Fruit fly (Drosophila melanogaster): Measurements from ENCODE around the gene CG43059.
A peak's percentile ranks its signal among the peaks of the same experiment; 100 is the strongest.

CG43059 gene

DNA sequence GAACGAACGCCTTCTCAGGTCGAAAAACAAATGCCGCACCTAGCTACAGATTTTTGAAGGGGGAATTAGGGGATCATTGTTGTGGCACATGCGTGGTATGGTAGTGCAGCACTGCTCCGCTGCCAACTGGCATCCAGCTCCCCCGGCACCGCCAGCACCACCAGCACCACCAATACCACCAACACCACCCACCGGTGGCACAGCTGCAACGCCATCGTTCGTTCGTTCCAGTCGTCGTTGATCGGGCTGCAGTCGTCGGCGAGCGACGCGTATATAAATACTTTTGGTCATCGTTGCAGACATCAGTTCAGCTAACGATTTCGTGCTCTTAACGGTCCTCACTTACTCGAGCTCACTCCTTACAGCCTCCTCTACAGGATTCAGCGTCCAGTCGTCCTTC lies 6.8 kb upstream of the CG43059 start, which contains the start of gene CG34461:
CG34461 (plus strand) TSS at position 301 of the 400 bp plus-strand sequence.
- no peak for TF ChIP-seq D1 (tag; optimal IDR thresholded peaks at IDR 0.05)
- TF ChIP-seq CG4496 (GFP tag; IDR thresholded peaks at IDR 0.05): 0 out of 3 replicates have a peak, but pooled peaks have one; percentile 45

DNA sequence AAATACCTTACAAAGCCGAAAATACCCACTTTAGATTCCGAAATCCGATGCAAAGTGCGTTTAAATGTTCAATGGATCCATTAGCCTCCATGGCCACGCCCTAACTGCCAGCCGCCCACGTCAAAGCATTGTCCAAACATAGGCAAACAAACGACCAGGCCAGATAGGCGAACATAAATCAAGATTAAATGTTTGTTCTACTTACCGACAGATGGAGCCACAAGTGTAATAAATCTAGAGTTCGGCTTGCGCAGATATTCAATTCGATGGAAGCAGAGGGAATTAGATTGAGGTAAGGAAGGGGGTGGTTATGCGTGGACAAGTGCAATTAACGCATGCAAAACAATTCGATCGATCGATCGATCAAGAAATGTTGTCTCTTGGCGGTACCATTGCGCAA lies 5.1 kb upstream of the CG43059 start:
- no peak for TF ChIP-seq CG32121 (GFP tag; IDR thresholded peaks at IDR 0.05)

DNA sequence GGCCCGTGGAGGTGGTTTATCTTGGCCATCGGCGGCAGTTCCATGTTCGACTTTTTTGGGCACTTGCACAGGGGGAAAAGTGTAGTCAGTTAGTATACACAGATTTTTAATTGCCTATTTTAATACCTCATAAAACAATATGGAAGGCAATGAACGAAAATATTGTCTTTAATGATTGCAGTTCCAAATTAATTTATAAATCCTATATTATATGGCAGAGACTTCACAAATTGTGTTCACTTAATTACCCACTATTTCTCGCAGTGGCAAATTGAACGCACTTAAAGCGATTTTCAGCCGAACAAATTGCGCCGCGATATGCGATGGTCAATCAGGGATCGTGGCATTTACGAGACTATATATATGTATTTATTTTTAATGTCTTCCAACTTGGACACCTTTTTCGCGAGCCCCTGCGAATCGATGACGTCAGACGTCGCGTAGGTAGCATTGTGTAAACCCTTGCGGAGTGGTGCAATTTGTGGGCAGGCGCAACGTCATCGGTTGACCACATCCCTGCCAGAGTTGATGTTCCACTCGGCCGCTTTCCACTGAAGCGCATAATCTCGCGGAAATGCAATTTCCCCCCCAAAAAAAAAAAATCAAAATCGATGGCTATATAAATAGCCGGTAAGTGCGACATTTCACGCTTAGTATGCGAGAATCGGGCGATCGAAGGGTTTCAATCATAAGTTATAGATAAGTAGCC lies 1.5 kb upstream of the CG43059 start, which contains the start of gene CG13670:
CG13670 (plus strand) TSS at position 659 of the 709 bp plus-strand sequence.
- TF ChIP-seq CG4496 (GFP tag; IDR thresholded peaks at IDR 0.05) (no peak; the same call in 2 of the 3 replicates), CG17806 (tag; optimal IDR thresholded peaks at IDR 0.05) (no peak), Pif1A (GFP tag; optimal IDR thresholded peaks at IDR 0.05) (peak; percentile 16), CG13204 (GFP tag; optimal IDR thresholded peaks at IDR 0.05) (no peak), CG10348 (GFP tag; IDR thresholded peaks at IDR 0.05) (no peak), CG34367 (tag; optimal IDR thresholded peaks at IDR 0.05) (no peak), CG8159 (tag; optimal IDR thresholded peaks at IDR 0.05) (no peak), EcR (GFP tag; optimal IDR thresholded peaks at IDR 0.05) (no peak), gl (tag; optimal IDR thresholded peaks at IDR 0.05) (no peak), fd96Ca (GFP tag; IDR thresholded peaks at IDR 0.05) (no peak), rn (GFP tag; IDR thresholded peaks at IDR 0.05) (no peak), CG14655 (GFP tag; optimal IDR thresholded peaks at IDR 0.05) (no peak), CG32121 (GFP tag; IDR thresholded peaks at IDR 0.05) (peak; percentile 56; the same call in 1 of the 2 replicates), CG9948 (tag; optimal IDR thresholded peaks at IDR 0.05) (no peak), Snoo (tag; optimal IDR thresholded peaks at IDR 0.05) (no peak), CG8301 (tag; optimal IDR thresholded peaks at IDR 0.05) (peak; percentile 4), CG12605 (GFP tag; IDR thresholded peaks at IDR 0.05) (no peak), Pif1B (GFP tag; optimal IDR thresholded peaks at IDR 0.05) (no peak), Ets98B (GFP tag; IDR thresholded peaks at IDR 0.05) (peak; percentile 60)

DNA sequence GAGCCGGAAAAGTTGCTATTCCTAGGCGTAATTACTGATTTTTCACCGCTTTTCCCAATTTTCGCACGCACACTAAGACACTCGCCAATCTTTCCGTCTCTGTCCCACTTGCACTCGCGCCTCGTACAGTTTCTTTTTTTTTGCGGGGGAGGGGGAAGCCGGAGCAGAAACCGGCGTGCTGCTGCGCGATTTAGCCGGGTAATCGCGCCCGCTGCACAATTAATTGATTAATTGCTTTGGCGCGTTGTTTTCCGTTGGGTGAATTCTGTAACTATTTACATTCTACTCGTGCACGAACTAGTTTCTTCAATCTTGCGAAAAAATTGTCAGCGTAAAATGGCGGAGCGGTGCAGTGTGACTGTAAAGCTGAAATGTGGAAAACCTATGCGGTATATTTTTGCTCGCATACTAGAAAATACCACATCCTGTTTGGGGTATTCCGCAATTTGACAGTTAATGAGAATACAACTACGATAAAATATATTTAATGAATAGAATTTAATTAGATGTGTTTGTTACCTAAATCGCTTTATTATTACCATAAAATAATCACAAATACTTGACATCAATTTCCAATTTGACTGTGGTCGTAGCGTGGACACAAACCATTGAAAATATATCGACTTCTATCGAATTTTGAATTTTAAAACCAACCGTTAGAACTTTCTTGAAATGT lies 3.5 kb downstream of the CG43059 start, which contains the start of gene Cpsf6:
Cpsf6 (minus strand) TSS at position 362 of the 676 bp plus-strand sequence.
- TF ChIP-seq CG13204 (GFP tag; optimal IDR thresholded peaks at IDR 0.05) (no peak), gl (tag; optimal IDR thresholded peaks at IDR 0.05) (no peak), CG9948 (tag; optimal IDR thresholded peaks at IDR 0.05) (peak; percentile 6), CG32121 (GFP tag; IDR thresholded peaks at IDR 0.05) (no peak), rn (GFP tag; IDR thresholded peaks at IDR 0.05) (no peak), CG34367 (tag; optimal IDR thresholded peaks at IDR 0.05) (peak; percentile 17), CG4496 (GFP tag; IDR thresholded peaks at IDR 0.05) (peak; percentile 42; the same call in 1 of the 3 replicates), Ets98B (GFP tag; IDR thresholded peaks at IDR 0.05) (peak; percentile 19; the same call in 1 of the 2 replicates), EcR (GFP tag; optimal IDR thresholded peaks at IDR 0.05) (no peak), CG8301 (tag; optimal IDR thresholded peaks at IDR 0.05) (no peak), CG17806 (tag; optimal IDR thresholded peaks at IDR 0.05) (peak; percentile 13), CG12605 (GFP tag; IDR thresholded peaks at IDR 0.05) (no peak)

DNA sequence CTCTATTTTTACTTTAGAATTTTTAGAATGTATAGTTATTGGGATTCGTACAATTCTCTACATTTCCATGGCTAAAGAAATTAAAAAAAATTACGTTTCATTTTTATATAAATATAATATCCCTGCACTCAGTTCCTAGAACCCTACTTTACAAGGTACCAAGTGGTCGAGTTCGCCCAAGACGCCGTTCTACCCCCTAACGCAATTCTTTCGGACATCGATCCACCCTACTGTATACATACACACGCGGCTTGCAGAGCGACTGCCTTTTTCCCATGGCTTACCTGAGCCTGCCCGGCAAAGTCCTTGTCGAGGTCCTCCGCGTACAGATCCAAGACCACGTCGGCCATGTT lies 4.0 kb downstream of the CG43059 start:
- TF ChIP-seq CG32121 (GFP tag; IDR thresholded peaks at IDR 0.05) (no peak), Pif1A (GFP tag; optimal IDR thresholded peaks at IDR 0.05) (peak; percentile 32), Ets98B (GFP tag; IDR thresholded peaks at IDR 0.05) (peak; percentile 48; the same call in 1 of the 2 replicates), CG4496 (GFP tag; IDR thresholded peaks at IDR 0.05) (peak; percentile 63; the same call in 2 of the 3 replicates)

DNA sequence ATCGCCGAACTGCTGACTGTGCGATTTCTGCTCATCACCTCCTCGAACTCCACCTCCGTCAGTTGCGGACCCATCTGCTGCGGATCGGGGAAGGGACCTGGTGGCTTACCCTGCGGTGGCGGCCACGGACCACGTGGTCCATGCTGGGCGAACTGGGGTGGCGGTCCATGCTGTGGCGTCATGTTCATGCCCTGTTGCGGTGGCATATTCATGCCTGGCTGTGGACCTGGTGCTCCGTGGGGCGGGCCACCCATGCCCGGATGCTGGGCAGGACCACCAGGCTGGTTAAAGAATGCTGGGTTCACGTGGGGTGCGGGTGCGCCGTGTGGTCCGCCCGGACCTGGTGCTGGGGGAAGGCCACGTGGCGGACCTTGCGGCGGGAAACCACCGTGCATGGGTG lies 6.5 kb downstream of the CG43059 start:
- TF ChIP-seq CG17806 (tag; optimal IDR thresholded peaks at IDR 0.05) (no peak), fd96Ca (GFP tag; IDR thresholded peaks at IDR 0.05) (peak; percentile 42; the same call in 1 of the 3 replicates)

DNA sequence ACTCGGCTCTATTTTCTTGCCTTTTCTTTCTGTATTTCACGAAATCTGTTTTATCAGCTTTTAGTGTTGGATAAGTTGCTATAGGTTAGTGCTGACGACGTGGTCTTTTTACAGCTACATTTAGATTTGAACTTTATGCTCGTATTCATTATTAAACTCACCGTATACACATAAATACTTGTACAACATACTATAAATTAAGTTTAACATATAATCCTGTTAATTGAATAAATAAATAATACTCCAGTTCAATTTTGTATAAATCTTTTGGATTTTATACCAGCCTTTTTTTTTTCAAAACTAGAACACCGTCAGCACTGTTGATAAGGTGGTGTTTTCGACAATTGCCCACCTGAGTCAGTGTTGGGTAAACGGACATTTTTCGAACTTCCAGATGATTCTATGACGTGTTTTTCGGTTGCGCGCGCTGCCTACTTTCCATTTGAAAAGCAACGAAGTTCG lies 9.8 kb downstream of the CG43059 start, which contains the start of gene BI-1:
BI-1 (minus strand) TSS at position 51 of the 462 bp plus-strand sequence.
- TF ChIP-seq CG15710 (tag; optimal IDR thresholded peaks at IDR 0.05): peak; percentile 69
- no peak for TF ChIP-seq EcR (GFP tag; optimal IDR thresholded peaks at IDR 0.05)
- TF ChIP-seq CG17806 (tag; optimal IDR thresholded peaks at IDR 0.05): peak; percentile 33
- peak; percentile 21 for TF ChIP-seq CG34367 (tag; optimal IDR thresholded peaks at IDR 0.05)
- TF ChIP-seq D1 (tag; optimal IDR thresholded peaks at IDR 0.05): no peak
- TF ChIP-seq CG9948 (tag; optimal IDR thresholded peaks at IDR 0.05): peak; percentile 43
- TF ChIP-seq Snoo (tag; optimal IDR thresholded peaks at IDR 0.05): peak; percentile 62

Data from whole organism, pupa.